Fruit fly (Drosophila melanogaster) whole organism, larva: ENCODE data around the gene Elp6.

Source experiments
- noc ChIP-seq: fragments of 200-800 bp; sonication (Bioruptor generic); optimal IDR thresholded peaks from 3 replicates; lab custom pipeline; 2019; ENCODE audit warnings: missing biosample characterization, mild to moderate bottlenecking, missing genetic modification characterization, moderate library complexity

Elp6 gene

dm6 chr3R:13366561-13367518 lies at the start of gene Elp6:
Gene Elp6 (minus strand): TSS chr3R:13366910.
- peak; percentile 46 for TF ChIP-seq noc

dm6 chr3R:13415186-13415585 lies 48.5 kb upstream of the Elp6 start, which contains the start of gene yellow-e:
Gene yellow-e (minus strand): TSS chr3R:13415286.
- no peak for TF ChIP-seq noc

dm6 chr3R:13412704-13413103 lies 46.0 kb upstream of the Elp6 start:
- no peak for TF ChIP-seq noc

dm6 chr3R:13406898-13407297 lies 40.2 kb upstream of the Elp6 start, which contains the start of gene yellow-e2:
Gene yellow-e2 (minus strand): TSS chr3R:13406998.
- TF ChIP-seq noc: no peak

dm6 chr3R:13404841-13405441 lies 38.2 kb upstream of the Elp6 start, which contains the start of gene yellow-e3:
Gene yellow-e3 (minus strand): TSS chr3R:13404870.
- no peak for TF ChIP-seq noc

- TF ChIP-seq noc: no peak
Measured at dm6 chr3R:13403032-13403459, 36.3 kb upstream of the Elp6 start, which contains the start of gene Dpm3. Gene Dpm3 (minus strand): TSS chr3R:13403051.

- no peak for TF ChIP-seq noc
Measured at dm6 chr3R:13401722-13402296, 35.1 kb upstream of the Elp6 start, which contains the start of gene GILT1. Gene GILT1 (minus strand): TSS chr3R:13401862.

- TF ChIP-seq noc: peak; percentile 94
Measured at dm6 chr3R:13400902-13401721, 34.4 kb upstream of the Elp6 start.

dm6 chr3R:13397535-13397934 lies 30.8 kb upstream of the Elp6 start, which contains the start of gene CG14377:
Gene CG14377 (plus strand): TSS chr3R:13397835.
- TF ChIP-seq noc: no peak

dm6 chr3R:13397040-13397439 lies 30.3 kb upstream of the Elp6 start, which contains the start of gene CG14374:
Gene CG14374 (minus strand): TSS chr3R:13397140.
- TF ChIP-seq noc: no peak

- TF ChIP-seq noc: no peak
Measured at dm6 chr3R:13395133-13395532, 28.4 kb upstream of the Elp6 start, which contains the start of gene CCHa2. Gene CCHa2 (minus strand): TSS chr3R:13395197.

dm6 chr3R:13393009-13393408 lies 26.3 kb upstream of the Elp6 start:
- TF ChIP-seq noc: no peak

dm6 chr3R:13390490-13390889 lies 23.8 kb upstream of the Elp6 start:
- TF ChIP-seq noc: no peak

dm6 chr3R:13388160-13388870 lies 21.6 kb upstream of the Elp6 start, which contains the start of gene CG9799:
Gene CG9799 (minus strand): TSS chr3R:13388709.
- no peak for TF ChIP-seq noc

dm6 chr3R:13385105-13385504 lies 18.4 kb upstream of the Elp6 start:
- no peak for TF ChIP-seq noc
